Worm (Caenorhabditis elegans) whole organism, late embryonic: ENCODE results near the gene W07E11.1.

ENCODE experiments used
- F13H6.1 ChIP-seq: sonication (generic microtip); optimal IDR thresholded peaks from 2 replicates; lab custom pipeline; 2016; ENCODE audit warnings: missing genetic modification characterization, missing compliant biosample characterization
- K09A11.1 ChIP-seq: sonication (generic microtip); optimal IDR thresholded peaks from 2 replicates; lab custom pipeline; 2017; ENCODE audit warnings: antibody characterized with exemption, mild to moderate bottlenecking, missing genetic modification characterization, missing compliant biosample characterization; ENCODE audit not compliant: insufficient read depth
- Y22D7AL.16 ChIP-seq: sonication (generic microtip); optimal IDR thresholded peaks from 2 replicates; lab custom pipeline; 2016; ENCODE audit warnings: missing genetic modification characterization, missing compliant biosample characterization
- ahr-1 ChIP-seq: sonication (generic microtip); optimal IDR thresholded peaks from 2 replicates; lab custom pipeline; 2016; ENCODE audit warnings: missing genetic modification characterization, missing compliant biosample characterization
- ama-1 ChIP-seq: fragments of 150-350 bp; optimal IDR thresholded peaks from 2 replicates; lab custom pipeline; 2014
- ceh-2 ChIP-seq: sonication (generic microtip); optimal IDR thresholded peaks from 2 replicates; lab custom pipeline; 2016; ENCODE audit warnings: missing genotype, missing genetic modification characterization, missing compliant biosample characterization
- ceh-22 ChIP-seq: sonication (generic microtip); optimal IDR thresholded peaks from 2 replicates; lab custom pipeline; 2017; ENCODE audit warnings: missing biosample characterization, missing genetic modification characterization
- ceh-30 ChIP-seq: fragments of 150-350 bp; optimal IDR thresholded peaks from 2 replicates; lab custom pipeline; 2014; ENCODE audit warnings: missing biosample characterization, missing genetic modification characterization
- ceh-31 ChIP-seq: sonication (generic microtip); optimal IDR thresholded peaks from 2 replicates; lab custom pipeline; 2016; ENCODE audit warnings: missing genetic modification characterization, missing compliant biosample characterization
- ceh-34 ChIP-seq: sonication (generic microtip); optimal IDR thresholded peaks from 2 replicates; lab custom pipeline; 2016; ENCODE audit warnings: mild to moderate bottlenecking, missing genetic modification characterization, missing compliant biosample characterization
- ceh-6 ChIP-seq: fragments of 200-800 bp; sonication (Bioruptor generic); optimal IDR thresholded peaks from 2 replicates; lab custom pipeline; 2018; ENCODE audit warnings: mild to moderate bottlenecking, missing genetic modification characterization, missing compliant biosample characterization
- ceh-9 ChIP-seq: sonication (generic microtip); optimal IDR thresholded peaks from 2 replicates; lab custom pipeline; 2016; ENCODE audit warnings: mild to moderate bottlenecking, missing genetic modification characterization, inconsistent platforms, missing compliant biosample characterization
- che-1 ChIP-seq: sonication (generic microtip); optimal IDR thresholded peaks from 2 replicates; lab custom pipeline; 2016; ENCODE audit warnings: mild to moderate bottlenecking, missing genetic modification characterization, missing compliant biosample characterization
- dmd-4 ChIP-seq: sonication (generic microtip); optimal IDR thresholded peaks from 2 replicates; lab custom pipeline; 2016; ENCODE audit warnings: borderline replicate concordance, missing genetic modification characterization, missing compliant biosample characterization
- dve-1 ChIP-seq: sonication (generic microtip); optimal IDR thresholded peaks from 2 replicates; lab custom pipeline; 2017; ENCODE audit warnings: antibody characterized with exemption, mild to moderate bottlenecking, missing genetic modification characterization, missing compliant biosample characterization
- elt-2 ChIP-seq: sonication (generic microtip); optimal IDR thresholded peaks from 2 replicates; lab custom pipeline; 2016; ENCODE audit warnings: missing genetic modification reagents, missing genetic modification characterization, missing compliant biosample characterization
- elt-4 ChIP-seq: sonication (generic microtip); optimal IDR thresholded peaks from 2 replicates; lab custom pipeline; 2016; ENCODE audit warnings: missing genetic modification characterization, missing compliant biosample characterization
- ets-4 ChIP-seq: sonication (generic microtip); optimal IDR thresholded peaks from 2 replicates; lab custom pipeline; 2016; ENCODE audit warnings: missing genetic modification characterization, missing compliant biosample characterization
- fkh-10 ChIP-seq: fragments of 150-350 bp; optimal IDR thresholded peaks from 2 replicates; lab custom pipeline; 2014; ENCODE audit warnings: missing biosample characterization, missing genetic modification reagents, missing genetic modification characterization
- hlh-13 ChIP-seq: fragments of 200-800 bp; sonication (Bioruptor generic); optimal IDR thresholded peaks from 2 replicates; lab custom pipeline; 2018; ENCODE audit warnings: mild to moderate bottlenecking, missing genetic modification characterization, missing compliant biosample characterization
- hlh-30 ChIP-seq: sonication (generic microtip); optimal IDR thresholded peaks from 2 replicates; lab custom pipeline; 2017; ENCODE audit warnings: antibody characterized with exemption, missing genetic modification characterization, missing compliant biosample characterization; ENCODE audit not compliant: insufficient read depth
- hlh-6 ChIP-seq: sonication (generic microtip); optimal IDR thresholded peaks from 2 replicates; lab custom pipeline; 2016; ENCODE audit warnings: missing genotype, missing genetic modification characterization, missing compliant biosample characterization
- lin-11 ChIP-seq: fragments of 200-800 bp; sonication (Bioruptor generic); optimal IDR thresholded peaks from 2 replicates; lab custom pipeline; 2018; ENCODE audit warnings: mild to moderate bottlenecking, missing genetic modification characterization, missing compliant biosample characterization
- mec-3 ChIP-seq: sonication (generic microtip); optimal IDR thresholded peaks from 2 replicates; lab custom pipeline; 2016; ENCODE audit warnings: borderline replicate concordance, missing genetic modification characterization, missing compliant biosample characterization
- nhr-232 ChIP-seq: sonication (generic microtip); optimal IDR thresholded peaks from 2 replicates; lab custom pipeline; 2016; ENCODE audit warnings: missing genetic modification characterization, missing compliant biosample characterization
- npax-4 ChIP-seq: sonication (generic microtip); optimal IDR thresholded peaks from 2 replicates; lab custom pipeline; 2016; ENCODE audit warnings: missing genetic modification characterization, missing compliant biosample characterization
- pag-3 ChIP-seq: sonication (generic microtip); optimal IDR thresholded peaks from 2 replicates; lab custom pipeline; 2016; ENCODE audit warnings: missing compliant biosample characterization, missing genetic modification characterization, borderline replicate concordance
- pat-9 ChIP-seq: fragments of 200-800 bp; sonication (Bioruptor generic); optimal IDR thresholded peaks from 2 replicates; lab custom pipeline; 2018; ENCODE audit warnings: mild to moderate bottlenecking, missing genetic modification characterization, moderate library complexity, missing compliant biosample characterization
- ref-2 ChIP-seq: sonication (generic microtip); optimal IDR thresholded peaks from 2 replicates; lab custom pipeline; 2016; ENCODE audit warnings: missing genetic modification characterization, missing compliant biosample characterization
- sdc-2 ChIP-seq: sonication (generic microtip); optimal IDR thresholded peaks from 2 replicates; lab custom pipeline; 2016; ENCODE audit warnings: missing genotype, missing genetic modification characterization, missing compliant biosample characterization
- sox-2 ChIP-seq: fragments of 200-800 bp; sonication (Bioruptor generic); IDR thresholded peaks from 2 replicates; pipeline ENCODE4 v1.3.6; 2022; ENCODE audit warnings: missing genetic modification reagents, missing genetic modification characterization, missing compliant biosample characterization
- tbx-2 ChIP-seq: sonication (generic microtip); optimal IDR thresholded peaks from 2 replicates; lab custom pipeline; 2016; ENCODE audit warnings: missing genetic modification characterization, missing compliant biosample characterization
- tbx-7 ChIP-seq: sonication (generic microtip); optimal IDR thresholded peaks from 2 replicates; lab custom pipeline; 2016; ENCODE audit warnings: missing genotype, missing genetic modification characterization, missing compliant biosample characterization
- unc-42 ChIP-seq: sonication (generic microtip); optimal IDR thresholded peaks from 2 replicates; lab custom pipeline; 2016; ENCODE audit warnings: missing genotype, missing genetic modification characterization, missing compliant biosample characterization
- unc-55 ChIP-seq: sonication (generic microtip); optimal IDR thresholded peaks from 2 replicates; lab custom pipeline; 2017; ENCODE audit warnings: missing biosample characterization, missing genetic modification reagents, missing genetic modification characterization
- unc-86 ChIP-seq: sonication (generic microtip); optimal IDR thresholded peaks from 2 replicates; lab custom pipeline; 2016; ENCODE audit warnings: missing genetic modification characterization, missing compliant biosample characterization

W07E11.1 gene

DNA sequence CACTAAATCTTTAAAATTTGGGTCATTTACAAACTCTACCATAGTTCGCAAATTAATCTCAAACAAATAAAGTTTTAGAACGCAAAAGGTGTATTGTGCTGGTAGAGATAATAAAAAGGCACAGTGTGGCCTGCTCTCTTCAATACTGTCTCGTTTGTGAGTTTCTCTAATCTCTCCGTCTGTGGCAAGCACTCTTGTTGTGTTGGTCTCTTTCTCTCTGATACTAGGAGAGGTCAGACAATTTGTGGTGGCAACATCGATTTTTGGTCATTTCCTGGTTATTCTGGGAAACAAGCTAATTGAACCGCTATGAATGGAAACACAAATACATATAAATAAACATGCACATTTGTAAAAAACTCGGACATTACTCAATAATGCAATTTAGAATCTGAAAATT lies 10.2 kb upstream of the W07E11.1 start, which contains the start of gene ZC373.5:
TSS of gene ZC373.5 (minus strand) at position 159 of the 400 bp plus-strand sequence.
- TF ChIP-seq elt-2 (tag; lab: Kevin White, UChicago): peak; percentile 36
- no peak for TF ChIP-seq hlh-13 (GFP tag; lab: Kevin White, UChicago)
- no peak for TF ChIP-seq che-1 (tag; lab: Kevin White, UChicago)
- no peak for TF ChIP-seq hlh-6 (tag; lab: Kevin White, UChicago)
- no peak for TF ChIP-seq unc-55
- no peak for TF ChIP-seq Y22D7AL.16

ce11 chrX:10074988-10075387 lies 9.4 kb upstream of the W07E11.1 start, which contains the start of gene dao-4:
dao-4 (plus strand) TSS chrX:10075288.
- TF ChIP-seq ama-1 (lab: Kevin White, UChicago) (no peak), ceh-30 (tag; lab: Kevin White, UChicago) (no peak), K09A11.1 (no peak), unc-55 (no peak), npax-4 (tag; lab: Kevin White, UChicago) (no peak), F13H6.1 (no peak)

ce11 chrX:10076334-10076733 lies 8.1 kb upstream of the W07E11.1 start:
- TF ChIP-seq tbx-7 (tag; lab: Kevin White, UChicago): no peak
- TF ChIP-seq dmd-4 (tag; lab: Kevin White, UChicago): no peak
- no peak for TF ChIP-seq dve-1 (tag; lab: Kevin White, UChicago)
- TF ChIP-seq nhr-232: no peak
- no peak for TF ChIP-seq unc-86 (tag; lab: Kevin White, UChicago)
- no peak for TF ChIP-seq ceh-22
- no peak for TF ChIP-seq lin-11 (tag; lab: Kevin White, UChicago)
- TF ChIP-seq ets-4: no peak

ce11 chrX:10077297-10077696 lies 7.1 kb upstream of the W07E11.1 start, which contains the start of gene col-176:
col-176 (plus strand) TSS chrX:10077597.
- TF ChIP-seq ceh-2 (tag; lab: Kevin White, UChicago) (no peak), K09A11.1 (no peak), tbx-2 (tag; lab: Kevin White, UChicago) (no peak), fkh-10 (GFP tag; lab: Kevin White, UChicago) (no peak), dmd-4 (tag; lab: Kevin White, UChicago) (no peak), elt-4 (tag; lab: Kevin White, UChicago) (no peak), che-1 (tag; lab: Kevin White, UChicago) (no peak), ceh-34 (tag; lab: Kevin White, UChicago) (no peak), hlh-30 (tag; lab: Kevin White, UChicago) (no peak), hlh-13 (GFP tag; lab: Kevin White, UChicago) (no peak), ahr-1 (tag; lab: Kevin White, UChicago) (no peak), ceh-9 (tag; lab: Kevin White, UChicago) (no peak), ceh-31 (tag; lab: Kevin White, UChicago) (no peak), sox-2 (no peak), npax-4 (tag; lab: Kevin White, UChicago) (no peak), unc-55 (no peak), ref-2 (tag; lab: Kevin White, UChicago) (no peak), pat-9 (tag; lab: Kevin White, UChicago) (no peak), ceh-6 (GFP tag; lab: Kevin White, UChicago) (no peak)

DNA sequence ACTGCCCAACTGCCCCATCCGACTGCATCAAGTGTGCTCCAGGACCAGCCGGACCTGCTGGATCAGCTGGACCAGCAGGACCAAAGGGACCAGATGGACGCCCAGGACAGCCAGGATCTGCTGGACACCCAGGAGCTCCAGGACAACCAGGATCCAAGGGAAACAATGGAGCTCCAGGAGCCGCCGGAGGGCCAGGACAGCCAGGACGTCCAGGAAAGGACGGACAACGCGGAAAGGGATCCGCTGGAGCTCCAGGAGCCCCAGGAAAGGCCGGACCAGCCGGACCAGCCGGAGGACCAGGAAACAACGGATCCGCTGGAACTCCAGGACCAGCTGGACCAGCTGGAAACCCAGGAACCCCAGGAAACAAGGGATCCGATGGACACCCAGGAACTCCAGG lies 6.3 kb upstream of the W07E11.1 start:
- TF ChIP-seq elt-2 (tag; lab: Kevin White, UChicago): no peak
- TF ChIP-seq mec-3: peak; percentile 26
- no peak for TF ChIP-seq ceh-22
- TF ChIP-seq unc-42 (tag; lab: Kevin White, UChicago): peak; percentile 24
- peak; percentile 21 for TF ChIP-seq pag-3 (tag; lab: Kevin White, UChicago)
- TF ChIP-seq hlh-6 (tag; lab: Kevin White, UChicago): peak; percentile 49
- peak; percentile 3 for TF ChIP-seq sdc-2 (tag; lab: Kevin White, UChicago)
- TF ChIP-seq, all 69 proteins: peak for 5
